Worm (Caenorhabditis elegans) whole organism, midembryonic: ENCODE measurements around the gene D1025.1.

ENCODE experiments used
- cog-1 ChIP-seq: sonication (generic microtip); optimal IDR thresholded peaks from 2 replicates; lab custom pipeline; 2016; ENCODE audit warnings: missing genetic modification characterization, missing compliant biosample characterization
- flt-1 ChIP-seq: fragments of 200-800 bp; sonication (Bioruptor generic); IDR thresholded peaks from 2 replicates; pipeline ENCODE4 v1.3.6; 2022; ENCODE audit warnings: missing genetic modification characterization, missing compliant biosample characterization
- klf-2 ChIP-seq: fragments of 200-800 bp; sonication (Bioruptor generic); conservative IDR thresholded peaks from 2 replicates; pipeline ENCODE4 v1.3.6; 2022; ENCODE audit warnings: missing genetic modification reagents, missing genetic modification characterization, missing compliant biosample characterization
- med-1 ChIP-seq: sonication (generic microtip); optimal IDR thresholded peaks from 2 replicates; lab custom pipeline; 2017; ENCODE audit warnings: missing genetic modification characterization, mild to moderate bottlenecking, missing compliant biosample characterization, antibody characterized with exemption, missing genetic modification reagents; ENCODE audit not compliant: insufficient read depth
- ref-1 ChIP-seq: fragments of 200-800 bp; sonication (Bioruptor generic); conservative IDR thresholded peaks from 2 replicates; pipeline ENCODE4 v1.3.6; 2022; ENCODE audit warnings: missing genetic modification reagents, missing genetic modification characterization, missing compliant biosample characterization
- ztf-29 ChIP-seq: fragments of 200-800 bp; sonication (Bioruptor generic); IDR thresholded peaks from 2 replicates; pipeline ENCODE4 v1.3.6; 2022; ENCODE audit warnings: missing genetic modification reagents, missing genetic modification characterization, missing compliant biosample characterization

DNA sequence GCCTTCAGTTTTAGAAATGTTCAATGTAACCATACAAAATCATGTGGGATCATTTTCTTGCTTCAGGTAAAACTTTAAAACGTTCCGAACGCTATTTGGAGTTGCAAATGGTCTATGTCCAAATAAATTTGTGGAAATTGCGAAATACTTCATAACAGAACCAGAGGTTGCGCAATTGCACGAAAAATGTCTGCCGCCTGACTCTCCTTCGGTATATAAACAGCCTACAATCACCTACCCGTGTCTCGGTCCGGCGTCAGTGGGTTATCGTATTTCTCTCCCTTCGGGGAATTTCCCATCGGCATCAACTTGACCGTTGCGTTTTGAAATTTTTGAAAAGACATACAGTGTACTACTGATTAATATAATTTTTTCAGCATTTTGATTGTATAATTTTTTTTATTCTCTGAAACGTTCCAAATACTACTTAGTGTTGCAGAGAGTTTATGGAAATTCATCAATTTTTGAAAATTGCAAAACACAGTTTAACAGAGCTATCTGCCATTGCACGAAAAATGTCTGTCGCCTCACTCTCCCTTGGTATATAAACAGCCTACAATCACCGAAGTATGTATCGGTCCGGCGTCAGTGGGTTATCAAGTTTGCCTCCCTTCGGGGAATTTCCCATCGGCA is 43.8 kb upstream of the D1025.1 start:
- TF ChIP-seq ref-1 (GFP tag; lab: Robert Waterston, UW) (no peak), ztf-29 (GFP tag; lab: Robert Waterston, UW) (no peak), flt-1 (no peak), cog-1 (tag; lab: Kevin White, UChicago) (no peak), klf-2 (GFP tag; lab: Robert Waterston, UW) (no peak), med-1 (GFP tag; lab: Kevin White, UChicago) (no peak)
